Worm (Caenorhabditis elegans) whole organism, young adult: ENCODE measurements around the gene C03B1.10.

Source experiments
- B0261.1 ChIP-seq: sonication (generic microtip); optimal IDR thresholded peaks from 2 replicates; lab custom pipeline; 2016; ENCODE audit warnings: mild to moderate bottlenecking, missing genetic modification characterization, moderate library complexity, missing compliant biosample characterization
- F39B2.1 ChIP-seq: fragments of 200-800 bp; sonication (Bioruptor generic); IDR thresholded peaks from 2 replicates; pipeline ENCODE4 v1.3.6; 2022; ENCODE audit warnings: missing genetic modification reagents, missing genetic modification characterization, missing compliant biosample characterization
- F52B5.7 ChIP-seq: sonication (generic microtip); optimal IDR thresholded peaks from 2 replicates; lab custom pipeline; 2016; ENCODE audit warnings: mild to moderate bottlenecking, missing genetic modification characterization, missing compliant biosample characterization
- F57C9.4 ChIP-seq: sonication (generic microtip); optimal IDR thresholded peaks from 2 replicates; lab custom pipeline; 2017; ENCODE audit warnings: mild to moderate bottlenecking, missing genetic modification characterization, missing compliant biosample characterization
- T26A5.8 ChIP-seq: sonication (generic microtip); optimal IDR thresholded peaks from 2 replicates; lab custom pipeline; 2016; ENCODE audit warnings: missing genetic modification characterization, missing compliant biosample characterization
- ZK185.1 ChIP-seq: sonication (generic microtip); optimal IDR thresholded peaks from 2 replicates; lab custom pipeline; 2016; ENCODE audit warnings: mild to moderate bottlenecking, missing genetic modification characterization, missing compliant biosample characterization; ENCODE audit not compliant: poor library complexity, severe bottlenecking
- ama-1 ChIP-seq, 3 experiments: fragments of 150-350 bp in 1 of 3; sonication (generic microtip) in 2 of 3; optimal IDR thresholded peaks; 2 replicates each; lab custom pipeline; 2014 to 2018; ENCODE audit warnings: missing biosample characterization in 2 of 3, missing genetic modification characterization in 2 of 3, missing genetic modification reagents in 2 of 3
- aptf-3 ChIP-seq: fragments of 200-800 bp; sonication (Bioruptor generic); IDR thresholded peaks from 2 replicates; pipeline ENCODE4 v1.3.6; 2022; ENCODE audit warnings: missing genetic modification characterization, missing compliant biosample characterization
- athp-1 ChIP-seq: sonication (generic microtip); optimal IDR thresholded peaks from 2 replicates; lab custom pipeline; 2017; ENCODE audit warnings: mild to moderate bottlenecking, missing genetic modification characterization, missing compliant biosample characterization
- attf-3 ChIP-seq: fragments of 200-800 bp; sonication (Bioruptor generic); conservative IDR thresholded peaks from 2 replicates; pipeline ENCODE4 v1.3.6; 2022; ENCODE audit warnings: missing genetic modification reagents, missing genetic modification characterization, missing compliant biosample characterization
- bed-2 ChIP-seq: fragments of 200-800 bp; sonication (Bioruptor generic); IDR thresholded peaks from 2 replicates; pipeline ENCODE4 v1.3.6; 2022; ENCODE audit warnings: missing genetic modification reagents, missing genetic modification characterization, missing compliant biosample characterization
- ccch-3 ChIP-seq: fragments of 200-800 bp; sonication (Bioruptor generic); optimal IDR thresholded peaks from 2 replicates; lab custom pipeline; 2018; ENCODE audit warnings: mild to moderate bottlenecking, missing genetic modification characterization, missing compliant biosample characterization
- ceh-27 ChIP-seq: fragments of 200-800 bp; sonication (Bioruptor generic); optimal IDR thresholded peaks from 2 replicates; lab custom pipeline; 2018; ENCODE audit warnings: mild to moderate bottlenecking, missing genetic modification characterization, moderate library complexity, missing compliant biosample characterization
- ceh-40 ChIP-seq: fragments of 200-800 bp; sonication (Bioruptor generic); IDR thresholded peaks from 2 replicates; pipeline ENCODE4 v1.3.6; 2022; ENCODE audit warnings: missing genetic modification characterization, missing compliant biosample characterization
- ceh-79 ChIP-seq: sonication (generic microtip); optimal IDR thresholded peaks from 2 replicates; lab custom pipeline; 2017; ENCODE audit warnings: mild to moderate bottlenecking, missing genetic modification characterization, missing compliant biosample characterization
- dox-1 ChIP-seq: fragments of 200-800 bp; sonication (Bioruptor generic); IDR thresholded peaks from 2 replicates; pipeline ENCODE4 v1.3.6; 2022; ENCODE audit warnings: missing genetic modification reagents, missing genetic modification characterization, missing compliant biosample characterization
- dpl-1 ChIP-seq: fragments of 150-350 bp; optimal IDR thresholded peaks from 2 replicates; lab custom pipeline; 2014; ENCODE audit warnings: missing biosample characterization, missing genetic modification reagents, missing genetic modification characterization
- egl-44 ChIP-seq: fragments of 200-800 bp; sonication (Bioruptor generic); IDR thresholded peaks from 2 replicates; pipeline ENCODE4 v1.3.6; 2022; ENCODE audit warnings: missing genetic modification reagents, missing genetic modification characterization, missing compliant biosample characterization
- gei-17 ChIP-seq: fragments of 200-800 bp; sonication (Bioruptor generic); optimal IDR thresholded peaks from 2 replicates; lab custom pipeline; 2018; ENCODE audit warnings: mild to moderate bottlenecking, missing genetic modification characterization, missing compliant biosample characterization
- hmg-1.2 ChIP-seq: fragments of 200-800 bp; sonication (Bioruptor generic); IDR thresholded peaks from 2 replicates; pipeline ENCODE4 v1.3.6; 2022; ENCODE audit warnings: missing genetic modification reagents, missing genetic modification characterization, missing compliant biosample characterization
- lin-26 ChIP-seq: fragments of 200-800 bp; sonication (Bioruptor generic); IDR thresholded peaks from 2 replicates; pipeline ENCODE4 v1.3.6; 2022; ENCODE audit warnings: missing genetic modification reagents, missing genetic modification characterization, missing compliant biosample characterization
- lin-40 ChIP-seq: sonication (generic microtip); optimal IDR thresholded peaks from 2 replicates; lab custom pipeline; 2016; ENCODE audit warnings: missing genetic modification characterization, mild to moderate bottlenecking, missing compliant biosample characterization, missing genotype, missing genetic modification reagents
- lir-1 ChIP-seq: fragments of 200-800 bp; sonication (Bioruptor generic); conservative IDR thresholded peaks from 2 replicates; pipeline ENCODE4 v1.3.6; 2022; ENCODE audit warnings: missing genetic modification reagents, missing genetic modification characterization, missing compliant biosample characterization
- madf-10 ChIP-seq: sonication (generic microtip); optimal IDR thresholded peaks from 2 replicates; lab custom pipeline; 2016; ENCODE audit warnings: mild to moderate bottlenecking, missing genetic modification characterization, missing compliant biosample characterization
- madf-3 ChIP-seq: fragments of 200-800 bp; sonication (Bioruptor generic); IDR thresholded peaks from 2 replicates; pipeline ENCODE4 v1.3.6; 2022; ENCODE audit warnings: missing genetic modification reagents, missing genetic modification characterization, missing compliant biosample characterization
- mel-28 ChIP-seq: sonication (generic microtip); optimal IDR thresholded peaks from 2 replicates; lab custom pipeline; 2016; ENCODE audit warnings: borderline replicate concordance, mild to moderate bottlenecking, missing genetic modification characterization, missing compliant biosample characterization
- nfya-1 ChIP-seq: sonication (generic microtip); optimal IDR thresholded peaks from 2 replicates; lab custom pipeline; 2017; ENCODE audit warnings: antibody characterized with exemption, missing compliant biosample characterization, missing genetic modification characterization, borderline replicate concordance; ENCODE audit not compliant: insufficient read depth
- nhr-179 ChIP-seq: sonication (generic microtip); optimal IDR thresholded peaks from 2 replicates; lab custom pipeline; 2016; ENCODE audit warnings: mild to moderate bottlenecking, missing genetic modification characterization, missing compliant biosample characterization
- nhr-80 ChIP-seq: sonication (generic microtip); optimal IDR thresholded peaks from 2 replicates; lab custom pipeline; 2016; ENCODE audit warnings: missing genetic modification characterization, missing compliant biosample characterization
- pbrm-1 ChIP-seq: fragments of 200-800 bp; sonication (Bioruptor generic); IDR thresholded peaks from 2 replicates; pipeline ENCODE4 v1.3.6; 2022; ENCODE audit warnings: missing genetic modification reagents, missing genetic modification characterization, missing compliant biosample characterization
- rec-8 ChIP-seq, 2 experiments: sonication (generic microtip); optimal IDR thresholded peaks; 2 replicates each; lab custom pipeline; 2016; ENCODE audit warnings: mild to moderate bottlenecking in 2 of 2, missing genetic modification characterization in 2 of 2, missing genetic modification reagents in 2 of 2, missing genotype in 2 of 2, missing biosample characterization in 1 of 2, missing compliant biosample characterization in 1 of 2, moderate library complexity in 1 of 2
- repo-1 ChIP-seq: sonication (generic microtip); optimal IDR thresholded peaks from 2 replicates; lab custom pipeline; 2017; ENCODE audit warnings: mild to moderate bottlenecking, missing genetic modification characterization, missing compliant biosample characterization
- sdz-38 ChIP-seq: sonication (generic microtip); optimal IDR thresholded peaks from 2 replicates; lab custom pipeline; 2016; ENCODE audit warnings: missing genotype, missing genetic modification characterization, missing compliant biosample characterization
- sea-2 ChIP-seq: fragments of 200-800 bp; sonication (Bioruptor generic); IDR thresholded peaks from 2 replicates; pipeline ENCODE4 v1.3.6; 2022; ENCODE audit warnings: missing genetic modification characterization, missing compliant biosample characterization
- snpc-1.1 ChIP-seq: sonication (generic microtip); optimal IDR thresholded peaks from 2 replicates; lab custom pipeline; 2017; ENCODE audit warnings: missing genetic modification characterization, mild to moderate bottlenecking, missing compliant biosample characterization, antibody characterized with exemption, moderate library complexity, missing genotype, missing genetic modification reagents; ENCODE audit not compliant: insufficient read depth
- snpc-1.3 ChIP-seq: sonication (generic microtip); optimal IDR thresholded peaks from 2 replicates; lab custom pipeline; 2017; ENCODE audit warnings: missing genetic modification characterization, mild to moderate bottlenecking, missing compliant biosample characterization, antibody characterized with exemption, moderate library complexity, missing genotype, missing genetic modification reagents; ENCODE audit not compliant: insufficient read depth
- snpc-3.4 ChIP-seq: sonication (generic microtip); optimal IDR thresholded peaks from 2 replicates; lab custom pipeline; 2017; ENCODE audit warnings: missing genetic modification characterization, mild to moderate bottlenecking, missing compliant biosample characterization, antibody characterized with exemption, moderate library complexity, missing genotype, missing genetic modification reagents
- somi-1 ChIP-seq: fragments of 200-800 bp; sonication (Bioruptor generic); optimal IDR thresholded peaks from 2 replicates; lab custom pipeline; 2018; ENCODE audit warnings: mild to moderate bottlenecking, missing genetic modification characterization, missing compliant biosample characterization
- tbp1 ChIP-seq: fragments of 200-800 bp; sonication (Bioruptor generic); optimal IDR thresholded peaks from 2 replicates; lab custom pipeline; 2018; ENCODE audit warnings: mild to moderate bottlenecking, missing genetic modification characterization, missing compliant biosample characterization
- tbx-9 ChIP-seq: sonication (generic microtip); optimal IDR thresholded peaks from 2 replicates; lab custom pipeline; 2016; ENCODE audit warnings: borderline replicate concordance, missing genetic modification characterization, inconsistent platforms, missing compliant biosample characterization
- unc-62 ChIP-seq: fragments of 150-350 bp; optimal IDR thresholded peaks from 2 replicates; lab custom pipeline; 2014; ENCODE audit warnings: missing biosample characterization, missing genetic modification reagents, missing genetic modification characterization
- xnd-1 ChIP-seq: sonication (generic microtip); optimal IDR thresholded peaks from 2 replicates; lab custom pipeline; 2016; ENCODE audit warnings: missing genotype, missing genetic modification reagents, missing genetic modification characterization, missing compliant biosample characterization
- ztf-18 ChIP-seq: sonication (generic microtip); optimal IDR thresholded peaks from 2 replicates; lab custom pipeline; 2016; ENCODE audit warnings: missing genotype, mild to moderate bottlenecking, missing genetic modification characterization, missing compliant biosample characterization
- ztf-22 ChIP-seq: fragments of 200-800 bp; sonication (Bioruptor generic); optimal IDR thresholded peaks from 2 replicates; lab custom pipeline; 2018; ENCODE audit warnings: mild to moderate bottlenecking, missing genetic modification characterization, moderate library complexity, missing compliant biosample characterization
- ztf-25 ChIP-seq: fragments of 200-800 bp; sonication (Bioruptor generic); IDR thresholded peaks from 2 replicates; pipeline ENCODE4 v1.3.6; 2022; ENCODE audit warnings: missing genetic modification reagents, missing genetic modification characterization, missing compliant biosample characterization

Gene C03B1.10

ce11 chrX:6371192-6372116 lies 13.8 kb upstream of the C03B1.10 start:
- TF ChIP-seq ceh-40 (GFP tag; lab: Robert Waterston, UW) (peak; percentile 72; the same call in 1 of the 2 replicates), athp-1 (tag; lab: Kevin White, UChicago) (peak; percentile 6), nhr-80 (tag; lab: Kevin White, UChicago) (peak; percentile 13), dpl-1 (GFP tag; lab: Kevin White, UChicago) (no peak), ztf-18 (tag; lab: Kevin White, UChicago) (peak; percentile 62), F52B5.7 (no peak), somi-1 (GFP tag; lab: Kevin White, UChicago) (peak; percentile 58), F57C9.4 (tag; lab: Kevin White, UChicago) (no peak), rec-8 (tag; optimal IDR thresholded peaks at IDR 0.05; lab: Kevin White, UChicago) (peak; percentile 40 to 76), lin-26 (GFP tag; lab: Robert Waterston, UW) (peak; percentile 89; the same call in 1 of the 2 replicates), lir-1 (GFP tag; lab: Robert Waterston, UW) (peak; percentile 35), mel-28 (tag; lab: Kevin White, UChicago) (no peak), ztf-25 (GFP tag; lab: Robert Waterston, UW) (0 out of 2 replicates have a peak, but pooled peaks have one; percentile 55), snpc-1.1 (tag; lab: Kevin White, UChicago) (peak; percentile 5), aptf-3 (peak; percentile 75; the same call in 1 of the 2 replicates), ccch-3 (GFP tag; lab: Kevin White, UChicago) (no peak), lin-40 (tag; lab: Kevin White, UChicago) (no peak), F39B2.1 (no peak), snpc-3.4 (tag; lab: Kevin White, UChicago) (peak; percentile 39), unc-62 (GFP tag; lab: Kevin White, UChicago) (no peak), ceh-27 (GFP tag; lab: Kevin White, UChicago) (peak; percentile 47), hmg-1.2 (GFP tag; lab: Robert Waterston, UW) (peak; percentile 85), repo-1 (peak; percentile 56), pbrm-1 (GFP tag; lab: Robert Waterston, UW) (peak; percentile 85), ceh-79 (tag; lab: Kevin White, UChicago) (peak; percentile 63), attf-3 (GFP tag; lab: Robert Waterston, UW) (no peak), madf-10 (tag; lab: Kevin White, UChicago) (peak; percentile 71), nfya-1 (no peak), bed-2 (GFP tag; lab: Robert Waterston, UW) (no peak), dox-1 (no peak; the same call in 1 of the 2 replicates), nhr-179 (tag; lab: Kevin White, UChicago) (peak; percentile 58), madf-3 (GFP tag; lab: Robert Waterston, UW) (no peak), sdz-38 (no peak), sea-2 (GFP tag; lab: Robert Waterston, UW) (no peak), gei-17 (GFP tag; lab: Kevin White, UChicago) (peak; percentile 28), ama-1 (optimal IDR thresholded peaks at IDR 0.05; lab: Kevin White, UChicago) (no peak), ama-1 (GFP tag; optimal IDR thresholded peaks at IDR 0.05; lab: Kevin White, UChicago) (peak in 1 of 2 experiments; percentile 78), T26A5.8 (tag; lab: Kevin White, UChicago) (peak; percentile 66), ztf-22 (GFP tag; lab: Kevin White, UChicago) (peak; percentile 32), ZK185.1 (tag; lab: Kevin White, UChicago) (peak; percentile 67), egl-44 (GFP tag; lab: Robert Waterston, UW) (peak; percentile 78; the same call in 1 of the 2 replicates), tbp1 (GFP tag; lab: Kevin White, UChicago) (peak; percentile 97), xnd-1 (tag; lab: Kevin White, UChicago) (no peak), B0261.1 (tag; lab: Kevin White, UChicago) (peak; percentile 97), tbx-9 (tag; lab: Kevin White, UChicago) (peak; percentile 13), snpc-1.3 (peak; percentile 85)
